Worm (Caenorhabditis elegans) whole organism, midembryonic: Measurements from ENCODE around the gene grl-31.

Experiments used
- cog-1 ChIP-seq: sonication (generic microtip); optimal IDR thresholded peaks from 2 replicates; lab custom pipeline; 2016; ENCODE audit warnings: missing genetic modification characterization, missing compliant biosample characterization
- flt-1 ChIP-seq: fragments of 200-800 bp; sonication (Bioruptor generic); IDR thresholded peaks from 2 replicates; pipeline ENCODE4 v1.3.6; 2022; ENCODE audit warnings: missing genetic modification characterization, missing compliant biosample characterization
- klf-2 ChIP-seq: fragments of 200-800 bp; sonication (Bioruptor generic); conservative IDR thresholded peaks from 2 replicates; pipeline ENCODE4 v1.3.6; 2022; ENCODE audit warnings: missing genetic modification reagents, missing genetic modification characterization, missing compliant biosample characterization

ce11 chrV:3582671-3583070 is 25.1 kb upstream of the grl-31 start:
- no peak for TF ChIP-seq cog-1 (tag; lab: Kevin White, UChicago)
- no peak for TF ChIP-seq klf-2
- TF ChIP-seq flt-1 (GFP tag; lab: Robert Waterston, UW): no peak
